Worm (Caenorhabditis elegans) whole organism, L1 larva: ENCODE measurements around the gene plrg-1.

Experiments used
- ceh-88 ChIP-seq: fragments of 200-800 bp; sonication (Bioruptor generic); IDR thresholded peaks from 2 replicates; pipeline ENCODE4 v1.3.6; 2022; ENCODE audit warnings: missing genetic modification characterization, missing compliant biosample characterization
- mef-2 ChIP-seq: fragments of 150-350 bp; optimal IDR thresholded peaks from 2 replicates; lab custom pipeline; 2014; ENCODE audit warnings: missing biosample characterization, missing genetic modification characterization
- skn-1 ChIP-seq: fragments of 150-350 bp; optimal IDR thresholded peaks from 2 replicates; lab custom pipeline; 2014; ENCODE audit warnings: missing biosample characterization, missing genetic modification characterization
- unc-62 ChIP-seq: fragments of 150-350 bp; optimal IDR thresholded peaks from 2 replicates; lab custom pipeline; 2014; ENCODE audit warnings: missing biosample characterization, missing genetic modification reagents, missing genetic modification characterization

- no peak for TF ChIP-seq skn-1 (tag; lab: Kevin White, UChicago)
- TF ChIP-seq mef-2 (tag; lab: Kevin White, UChicago): no peak
- no peak for TF ChIP-seq ceh-88 (GFP tag; lab: Robert Waterston, UW)
- no peak for TF ChIP-seq unc-62 (GFP tag; lab: Kevin White, UChicago)
These were observed 4.1 kb upstream of the plrg-1 start, which contains the start of gene C29A12.22 for ce11 chrV:10811763-10812162.
